Worm (Caenorhabditis elegans) whole organism, early embryonic: Measurements from ENCODE around the gene sorb-1.

ENCODE experiments used
- aly-1 ChIP-seq: sonication (generic microtip); optimal IDR thresholded peaks from 2 replicates; lab custom pipeline; 2016; ENCODE audit warnings: missing genetic modification characterization, missing compliant biosample characterization
- ama-1 ChIP-seq: fragments of 150-350 bp; optimal IDR thresholded peaks from 2 replicates; lab custom pipeline; 2014
- ets-7 ChIP-seq: sonication (generic microtip); optimal IDR thresholded peaks from 2 replicates; lab custom pipeline; 2016; ENCODE audit warnings: missing genotype, missing genetic modification characterization, missing compliant biosample characterization
- flt-1 ChIP-seq: fragments of 200-800 bp; sonication (Bioruptor generic); IDR thresholded peaks from 2 replicates; pipeline ENCODE4 v1.3.6; 2022; ENCODE audit warnings: missing genetic modification characterization, missing compliant biosample characterization
- hmbx-1 ChIP-seq: sonication (generic microtip); optimal IDR thresholded peaks from 2 replicates; lab custom pipeline; 2016; ENCODE audit warnings: mild to moderate bottlenecking, missing genetic modification characterization, missing compliant biosample characterization
- hnd-1 ChIP-seq: sonication (generic microtip); optimal IDR thresholded peaks from 2 replicates; lab custom pipeline; 2016; ENCODE audit warnings: missing genetic modification characterization, missing compliant biosample characterization
- pes-1 ChIP-seq: fragments of 200-800 bp; sonication (Bioruptor generic); IDR thresholded peaks from 2 replicates; pipeline ENCODE4 v1.3.6; 2022; ENCODE audit warnings: missing genetic modification reagents, missing genetic modification characterization, missing compliant biosample characterization
- scrt-1 ChIP-seq: fragments of 200-800 bp; sonication (Bioruptor generic); IDR thresholded peaks from 2 replicates; pipeline ENCODE4 v1.3.6; 2022; ENCODE audit warnings: missing genetic modification characterization, missing compliant biosample characterization
- tbx-37 ChIP-seq: fragments of 200-800 bp; sonication (Bioruptor generic); conservative IDR thresholded peaks from 2 replicates; pipeline ENCODE4 v1.3.6; 2022; ENCODE audit warnings: missing genetic modification reagents, missing genetic modification characterization, missing compliant biosample characterization

DNA sequence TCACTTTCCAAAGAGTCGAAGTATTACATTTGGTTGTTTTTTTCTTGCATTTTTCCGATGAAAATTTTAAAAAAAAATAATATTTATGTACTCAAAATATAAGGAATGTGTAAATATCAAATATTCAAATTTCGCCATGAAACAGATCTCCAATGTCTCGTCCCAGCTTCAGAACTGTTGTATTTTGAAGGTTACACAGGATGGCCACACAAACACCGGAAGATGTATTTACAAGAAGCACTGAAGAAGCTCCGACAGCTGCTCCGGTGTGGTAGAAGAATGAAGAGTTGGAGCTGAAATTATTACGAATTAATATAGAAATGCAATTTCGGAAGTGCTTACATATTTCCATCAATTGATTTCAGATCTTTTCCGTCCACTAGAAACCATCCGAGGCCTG lies 32.2 kb downstream of the sorb-1 start:
- TF ChIP-seq scrt-1 (GFP tag; lab: Robert Waterston, UW) (no peak), ama-1 (no peak), flt-1 (GFP tag; lab: Robert Waterston, UW) (no peak), hmbx-1 (tag; lab: Kevin White, UChicago) (no peak), tbx-37 (no peak), pes-1 (GFP tag; lab: Robert Waterston, UW) (no peak), aly-1 (tag; lab: Kevin White, UChicago) (no peak), hnd-1 (tag; lab: Kevin White, UChicago) (no peak), ets-7 (no peak)
